Fruit fly (Drosophila melanogaster): ENCODE measurements around the gene CG14805.

DNA sequence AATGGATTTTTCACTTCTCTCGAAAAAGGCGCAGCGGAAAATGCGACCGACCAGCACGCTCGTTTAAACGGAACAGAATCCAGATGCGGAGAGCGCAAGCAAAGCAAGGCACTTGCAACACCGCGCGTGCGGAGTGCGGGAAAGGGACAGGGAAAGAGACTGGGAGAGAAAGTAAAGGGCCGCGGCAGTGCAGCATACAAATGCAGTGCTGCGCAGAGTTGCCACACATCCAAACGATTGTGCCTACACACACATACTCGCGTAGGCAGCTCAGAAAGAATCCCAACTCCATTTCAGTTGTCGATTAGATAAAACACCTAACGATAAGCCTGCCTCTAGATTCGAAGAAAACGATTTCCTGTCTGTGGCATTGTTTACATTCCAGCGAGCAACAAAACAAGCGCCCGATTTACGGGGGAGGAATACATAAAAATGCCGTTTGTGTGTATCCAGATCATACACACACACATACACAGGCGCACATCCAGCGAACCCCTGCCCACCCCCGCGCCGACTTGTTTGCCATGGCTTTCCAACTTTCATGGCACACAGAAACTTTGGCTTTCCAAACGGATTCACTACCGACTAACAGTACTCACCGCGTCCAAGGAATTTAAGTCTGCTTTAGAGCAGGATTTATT lies 22.4 kb downstream of the CG14805 start:
- TF ChIP-seq spab (GFP tag; optimal IDR thresholded peaks at IDR 0.05) = no peak
- no peak for TF ChIP-seq CG32006 (GFP tag; optimal IDR thresholded peaks at IDR 0.05)
- TF ChIP-seq esn (GFP tag; optimal IDR thresholded peaks at IDR 0.05) = no peak
- no peak for TF ChIP-seq Ets21C (GFP tag; optimal IDR thresholded peaks at IDR 0.05)
- no peak for TF ChIP-seq CG11902 (GFP tag; optimal IDR thresholded peaks at IDR 0.05)
- TF ChIP-seq svp (GFP tag) = no peak
- no peak for TF ChIP-seq CG3032 (tag; optimal IDR thresholded peaks at IDR 0.05)
- TF ChIP-seq CG6854 (GFP tag; optimal IDR thresholded peaks at IDR 0.05) = no peak
- no peak for TF ChIP-seq eg (GFP tag; IDR thresholded peaks at IDR 0.05)
- no peak for TF ChIP-seq fd59A (GFP tag; optimal IDR thresholded peaks at IDR 0.05)
